Worm (Caenorhabditis elegans): Measurements from ENCODE around the gene rad-51.
"Not testable (repeated sequence)": the region's sequence is repeated elsewhere in the genome, so short reads cannot be mapped to it uniquely, and the experiment has no call there.

Gene rad-51

ce11 chrIV:10322650-10323049 lies 38.6 kb upstream of the rad-51 start, which contains the start of gene R09E10.1:
TSS of gene R09E10.1 (minus strand) at chrIV:10322750.
- TF ChIP-seq spr-1 (tag; optimal IDR thresholded peaks at IDR 0.05); lin-13 (GFP tag; optimal IDR thresholded peaks at IDR 0.05); zfp-2 (tag; optimal IDR thresholded peaks at IDR 0.05): not testable (repeated sequence)

- TF ChIP-seq unc-62 (GFP tag; optimal IDR thresholded peaks at IDR 0.05 in 1 of 2) (peak in 1 of 2 experiments; percentile 38), unc-62 (tag; optimal IDR thresholded peaks at IDR 0.05) (no peak), egl-27 (tag; optimal IDR thresholded peaks at IDR 0.05) (no peak), tra-1 (GFP tag; IDR thresholded peaks at IDR 0.05) (no peak), pqm-1 (tag; optimal IDR thresholded peaks at IDR 0.05) (no peak), mdl-1 (tag; optimal IDR thresholded peaks at IDR 0.05) (no peak)
Measured at ce11 chrIV:10318199-10318598, 34.2 kb upstream of the rad-51 start, which contains the start of gene R09E10.2. TSS of gene R09E10.2 (minus strand) at chrIV:10318299.

DNA sequence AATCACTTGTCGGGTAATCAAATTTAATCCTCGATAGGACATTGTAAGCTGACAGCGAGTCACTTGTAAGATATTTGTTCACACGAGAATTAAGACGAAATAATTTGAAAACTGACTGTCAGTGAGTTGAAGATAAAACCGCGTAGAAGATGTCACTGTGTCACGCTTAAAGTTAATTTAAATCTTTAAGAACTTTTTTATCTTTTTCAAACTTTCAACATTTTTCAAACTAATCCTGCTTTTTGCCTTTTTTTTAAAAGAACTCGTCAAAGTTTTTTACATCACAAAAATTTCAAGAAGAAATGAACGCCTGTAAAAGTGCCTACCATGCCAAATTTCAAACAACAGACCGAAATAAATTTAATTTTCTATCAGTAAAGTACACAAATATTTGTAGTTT lies 29.5 kb upstream of the rad-51 start, which contains the start of gene acs-18:
Gene acs-18, minus strand, starts transcription at position 101 of the 400 bp plus-strand sequence.
- TF ChIP-seq fos-1 (tag; optimal IDR thresholded peaks at IDR 0.05) (no peak), nhr-25 (tag; optimal IDR thresholded peaks at IDR 0.05; ENCODE audit: borderline replicate concordance, insufficient read depth) (no peak), lim-7 (GFP tag; IDR thresholded peaks at IDR 0.05) (no peak), nhr-102 (tag; optimal IDR thresholded peaks at IDR 0.05) (no peak), lin-38 (GFP tag; IDR thresholded peaks at IDR 0.05) (no peak), vab-7 (GFP tag; IDR thresholded peaks at IDR 0.05) (no peak), Y5F2A.4 (GFP tag; optimal IDR thresholded peaks at IDR 0.05) (no peak), nhr-10 (tag; optimal IDR thresholded peaks at IDR 0.05) (no peak), ZK337.2 (GFP tag; IDR thresholded peaks at IDR 0.05) (no peak), ceh-28 (tag; optimal IDR thresholded peaks at IDR 0.05) (no peak), nhr-11 (tag; optimal IDR thresholded peaks at IDR 0.05) (no peak), ZK546.5 (tag; optimal IDR thresholded peaks at IDR 0.05) (no peak), fkh-10 (GFP tag; optimal IDR thresholded peaks at IDR 0.05) (no peak)

- TF ChIP-seq T26A8.4 (GFP tag; IDR thresholded peaks at IDR 0.05) (peak; percentile 24; the same call in 1 of the 2 replicates), zip-2 (tag; optimal IDR thresholded peaks at IDR 0.05) (no peak), egl-43 (GFP tag; IDR thresholded peaks at IDR 0.05) (no peak), nhr-41 (GFP tag; IDR thresholded peaks at IDR 0.05) (0 out of 2 replicates have a peak, but pooled peaks have one; percentile 15), snpc-1.2 (GFP tag; IDR thresholded peaks at IDR 0.05) (peak; percentile 84), Y5F2A.4 (GFP tag; optimal IDR thresholded peaks at IDR 0.05) (no peak), fkh-10 (GFP tag; optimal IDR thresholded peaks at IDR 0.05) (no peak), nhr-10 (tag; optimal IDR thresholded peaks at IDR 0.05) (no peak), ceh-44 (GFP tag; IDR thresholded peaks at IDR 0.05) (peak; percentile 39; the same call in 1 of the 2 replicates), mdl-1 (tag; optimal IDR thresholded peaks at IDR 0.05) (no peak), tag-97 (GFP tag; IDR thresholded peaks at IDR 0.05) (no peak), lim-7 (GFP tag; IDR thresholded peaks at IDR 0.05) (peak; percentile 75), F26F4.8 (GFP tag; conservative IDR thresholded peaks at IDR 0.05) (0 out of 2 replicates have a peak, but pooled peaks have one; percentile 52)
Measured at ce11 chrIV:10311115-10311514, 27.1 kb upstream of the rad-51 start.

ce11 chrIV:10310329-10310728 lies 26.3 kb upstream of the rad-51 start, which contains the start of gene R09E10.8:
TSS of gene R09E10.8 (minus strand) at chrIV:10310429.
- TF ChIP-seq lin-38 (GFP tag; IDR thresholded peaks at IDR 0.05) (no peak), dmd-9 (GFP tag; IDR thresholded peaks at IDR 0.05) (no peak), fkh-10 (GFP tag; optimal IDR thresholded peaks at IDR 0.05) (no peak), aly-2 (tag; optimal IDR thresholded peaks at IDR 0.05) (no peak), daf-8 (GFP tag; IDR thresholded peaks at IDR 0.05) (no peak), nhr-102 (tag; optimal IDR thresholded peaks at IDR 0.05) (no peak), nhr-76 (tag; optimal IDR thresholded peaks at IDR 0.05) (no peak), arid-1 (GFP tag; conservative IDR thresholded peaks at IDR 0.05) (no peak), mxl-2 (GFP tag; conservative IDR thresholded peaks at IDR 0.05) (no peak), ZK546.5 (tag; optimal IDR thresholded peaks at IDR 0.05) (no peak), zfp-2 (tag; optimal IDR thresholded peaks at IDR 0.05) (no peak), R02D3.7 (tag; optimal IDR thresholded peaks at IDR 0.05) (no peak), fos-1 (tag; optimal IDR thresholded peaks at IDR 0.05) (no peak)

Measured in whole organism, L4 larva.